Fruit fly (Drosophila melanogaster) whole organism, embryonic: ENCODE data around the gene Tcs6.

Experiments
- Aef1 ChIP-seq: fragments of 200-800 bp; sonication (Bioruptor generic); IDR thresholded peaks from 3 replicates; pipeline ENCODE4 v1.3.6; 2022; ENCODE audit warnings: missing biosample characterization, missing genetic modification characterization
- Blimp-1 ChIP-seq: fragments of 200-800 bp; sonication (Bioruptor generic); optimal IDR thresholded peaks from 3 replicates; lab custom pipeline; 2018; ENCODE audit warnings: missing biosample characterization, missing genetic modification characterization, mild to moderate bottlenecking, moderate library complexity, missing genetic modification reagents
- CG12659 ChIP-seq: fragments of 200-800 bp; sonication (Bioruptor generic); optimal IDR thresholded peaks from 3 replicates; lab custom pipeline; 2017; ENCODE audit warnings: mild to moderate bottlenecking, missing biosample characterization, missing genetic modification reagents, missing genetic modification characterization
- CG12942 ChIP-seq: fragments of 200-800 bp; sonication (Bioruptor generic); optimal IDR thresholded peaks from 3 replicates; lab custom pipeline; 2016; ENCODE audit warnings: missing biosample characterization, missing genetic modification characterization
- CG15696 ChIP-seq: fragments of 200-800 bp; sonication (Bioruptor generic); optimal IDR thresholded peaks from 2 replicates; lab custom pipeline; 2019; ENCODE audit warnings: missing biosample characterization, mild to moderate bottlenecking, missing genetic modification characterization, moderate library complexity
- CG1602 ChIP-seq: fragments of 200-800 bp; sonication (Bioruptor generic); optimal IDR thresholded peaks from 3 replicates; lab custom pipeline; 2016; ENCODE audit warnings: missing biosample characterization, missing genetic modification characterization
- CG16815 ChIP-seq: fragments of 200-800 bp; sonication (Bioruptor generic); optimal IDR thresholded peaks from 3 replicates; lab custom pipeline; 2017; ENCODE audit warnings: missing biosample characterization, mild to moderate bottlenecking, missing genetic modification characterization
- CG17328 ChIP-seq: fragments of 200-800 bp; sonication (Bioruptor generic); IDR thresholded peaks from 2 replicates; pipeline ENCODE4 v1.3.6; 2022; ENCODE audit warnings: missing biosample characterization, missing genetic modification characterization
- CG17361 ChIP-seq: fragments of 200-800 bp; sonication (Bioruptor generic); IDR thresholded peaks from 3 replicates; pipeline ENCODE4 v1.3.6; 2022; ENCODE audit warnings: missing biosample characterization, missing genetic modification characterization
- CG17385 ChIP-seq: fragments of 200-800 bp; sonication (Bioruptor generic); optimal IDR thresholded peaks from 3 replicates; lab custom pipeline; 2018; ENCODE audit warnings: missing biosample characterization, mild to moderate bottlenecking, missing genetic modification characterization
- CG17912 ChIP-seq: fragments of 200-800 bp; sonication (Bioruptor generic); optimal IDR thresholded peaks from 2 replicates; lab custom pipeline; 2018; ENCODE audit warnings: missing biosample characterization, mild to moderate bottlenecking, missing genetic modification characterization
- CG1832 ChIP-seq: fragments of 200-800 bp; sonication (Bioruptor generic); optimal IDR thresholded peaks from 2 replicates; lab custom pipeline; 2017; ENCODE audit warnings: missing biosample characterization, mild to moderate bottlenecking, missing genetic modification characterization, inconsistent platforms
- CG2199 ChIP-seq: fragments of 200-800 bp; sonication (Bioruptor generic); IDR thresholded peaks from 3 replicates; pipeline ENCODE4 v1.3.6; 2022; ENCODE audit warnings: missing biosample characterization, missing genetic modification characterization
- CG32532 ChIP-seq: fragments of 200-800 bp; sonication (Bioruptor generic); IDR thresholded peaks from 2 replicates; pipeline ENCODE4 v1.3.6; 2022; ENCODE audit warnings: missing biosample characterization, missing genetic modification characterization
- CG32767 ChIP-seq: fragments of 200-800 bp; sonication (Bioruptor generic); IDR thresholded peaks from 2 replicates; pipeline ENCODE4 v1.3.6; 2022; ENCODE audit warnings: missing biosample characterization, missing genetic modification characterization
- CG4424 ChIP-seq: fragments of 200-800 bp; sonication (Bioruptor generic); optimal IDR thresholded peaks from 3 replicates; lab custom pipeline; 2016; ENCODE audit warnings: missing biosample characterization, missing genetic modification characterization
- CG6254 ChIP-seq: fragments of 200-800 bp; sonication (Bioruptor generic); optimal IDR thresholded peaks from 3 replicates; lab custom pipeline; 2017; ENCODE audit warnings: mild to moderate bottlenecking, missing biosample characterization, missing genetic modification reagents, missing genetic modification characterization
- CG6272 ChIP-seq: fragments of 200-800 bp; sonication (Bioruptor generic); IDR thresholded peaks from 2 replicates; pipeline ENCODE4 v1.3.6; 2022; ENCODE audit warnings: missing biosample characterization, missing genetic modification characterization
- CG7928 ChIP-seq: fragments of 200-800 bp; sonication (Bioruptor generic); optimal IDR thresholded peaks from 2 replicates; lab custom pipeline; 2017; ENCODE audit warnings: missing biosample characterization, mild to moderate bottlenecking, missing genetic modification characterization
- CG8478 ChIP-seq: fragments of >200 bp; optimal IDR thresholded peaks from 2 replicates; lab custom pipeline; 2018
- CG9932 ChIP-seq: fragments of 200-800 bp; sonication (Bioruptor generic); IDR thresholded peaks from 2 replicates; pipeline ENCODE4 v1.3.6; 2022; ENCODE audit warnings: missing biosample characterization, missing genetic modification characterization
- D19A ChIP-seq: fragments of 200-800 bp; optimal IDR thresholded peaks from 3 replicates; lab custom pipeline; 2019; ENCODE audit warnings: missing biosample characterization, mild to moderate bottlenecking, missing genetic modification characterization, moderate library complexity
- E2f1 ChIP-seq: fragments of 200-800 bp; sonication (Bioruptor generic); IDR thresholded peaks from 2 replicates; pipeline ENCODE4 v1.3.6; 2022; ENCODE audit warnings: missing biosample characterization, missing genetic modification characterization
- Elba2 ChIP-seq: fragments of 200-800 bp; sonication (Bioruptor generic); optimal IDR thresholded peaks from 3 replicates; lab custom pipeline; 2016; ENCODE audit warnings: missing biosample characterization, missing genetic modification characterization
- H15 ChIP-seq: fragments of 200-800 bp; sonication (Bioruptor generic); IDR thresholded peaks from 3 replicates; pipeline ENCODE4 v1.3.6; 2022; ENCODE audit warnings: missing biosample characterization, missing genetic modification characterization
- HHEX ChIP-seq: fragments of 200-800 bp; sonication (Bioruptor generic); optimal IDR thresholded peaks from 3 replicates; lab custom pipeline; 2017; ENCODE audit warnings: missing biosample characterization, mild to moderate bottlenecking, missing genetic modification characterization, missing genetic modification reagents
- Hr3 ChIP-seq: fragments of 200-800 bp; sonication (Bioruptor generic); optimal IDR thresholded peaks from 3 replicates; lab custom pipeline; 2016; ENCODE audit warnings: missing biosample characterization, missing genetic modification characterization
- MTF-1 ChIP-seq: fragments of 200-800 bp; sonication (Bioruptor generic); optimal IDR thresholded peaks from 2 replicates; lab custom pipeline; 2018; ENCODE audit warnings: missing biosample characterization, mild to moderate bottlenecking, missing genetic modification characterization, borderline replicate concordance
- NK7.1 ChIP-seq: fragments of 200-800 bp; sonication (Bioruptor generic); optimal IDR thresholded peaks from 3 replicates; lab custom pipeline; 2016; ENCODE audit warnings: missing biosample characterization, missing genetic modification characterization
- Oli ChIP-seq: fragments of 200-800 bp; sonication (Bioruptor generic); optimal IDR thresholded peaks from 2 replicates; lab custom pipeline; 2018; ENCODE audit warnings: missing biosample characterization, mild to moderate bottlenecking, missing genetic modification characterization, moderate library complexity
- Sry-β ChIP-seq: fragments of 200-800 bp; sonication (Bioruptor generic); optimal IDR thresholded peaks from 2 replicates; lab custom pipeline; 2018; ENCODE audit warnings: missing biosample characterization, mild to moderate bottlenecking, missing genetic modification characterization, moderate library complexity
- Ssrp ChIP-seq: fragments of 200-800 bp; sonication (Bioruptor generic); optimal IDR thresholded peaks from 2 replicates; lab custom pipeline; 2018; ENCODE audit warnings: missing biosample characterization, mild to moderate bottlenecking, missing genetic modification characterization, moderate library complexity
- danr ChIP-seq: fragments of 200-800 bp; sonication (Bioruptor generic); IDR thresholded peaks from 2 replicates; pipeline ENCODE4 v1.3.6; 2022; ENCODE audit warnings: missing biosample characterization, missing genetic modification characterization
- dimm ChIP-seq: fragments of 200-800 bp; sonication (Bioruptor generic); IDR thresholded peaks from 2 replicates; pipeline ENCODE4 v1.3.6; 2022; ENCODE audit warnings: missing biosample characterization, missing genetic modification characterization
- dmrt99B ChIP-seq: fragments of 200-800 bp; sonication (Bioruptor generic); optimal IDR thresholded peaks from 2 replicates; lab custom pipeline; 2018; ENCODE audit warnings: missing biosample characterization, mild to moderate bottlenecking, missing genetic modification characterization, moderate library complexity
- esg ChIP-seq: fragments of 200-800 bp; sonication (Bioruptor generic); conservative IDR thresholded peaks from 2 replicates; pipeline ENCODE4 v1.3.6; 2022; ENCODE audit warnings: missing biosample characterization, missing genetic modification characterization
- eve ChIP-seq, 2 experiments: fragments of >200 bp; optimal IDR thresholded peaks; 2 replicates each; lab custom pipeline; 2017; ENCODE audit warnings: missing biosample characterization in 2 of 2, missing genetic modification characterization in 2 of 2
- gcm2 ChIP-seq: fragments of 200-800 bp; sonication (Bioruptor generic); optimal IDR thresholded peaks from 2 replicates; lab custom pipeline; 2016; ENCODE audit warnings: missing biosample characterization, missing genetic modification characterization
- grau ChIP-seq: fragments of 200-800 bp; optimal IDR thresholded peaks from 3 replicates; lab custom pipeline; 2019; ENCODE audit warnings: missing biosample characterization, mild to moderate bottlenecking, missing genetic modification characterization, moderate library complexity
- her ChIP-seq: fragments of 200-800 bp; sonication (Bioruptor generic); optimal IDR thresholded peaks from 2 replicates; lab custom pipeline; 2016; ENCODE audit warnings: missing biosample characterization, missing genetic modification characterization
- ind ChIP-seq: fragments of 200-800 bp; sonication (Bioruptor generic); optimal IDR thresholded peaks from 3 replicates; lab custom pipeline; 2016; ENCODE audit warnings: missing biosample characterization, missing genetic modification characterization
- kay ChIP-seq: fragments of 200-800 bp; sonication (Bioruptor generic); optimal IDR thresholded peaks from 2 replicates; lab custom pipeline; 2016; ENCODE audit warnings: missing biosample characterization, missing genetic modification characterization
- nom ChIP-seq: fragments of 200-800 bp; sonication (Bioruptor generic); optimal IDR thresholded peaks from 2 replicates; lab custom pipeline; 2017; ENCODE audit warnings: missing biosample characterization, missing genetic modification characterization, mild to moderate bottlenecking, moderate library complexity, missing genetic modification reagents
- row ChIP-seq: fragments of 200-800 bp; sonication (Bioruptor generic); IDR thresholded peaks from 3 replicates; pipeline ENCODE4 v1.3.6; 2022; ENCODE audit warnings: missing biosample characterization, missing genetic modification characterization
- sc ChIP-seq, 3 experiments: fragments of >200 bp in 2 of 3; fragments of 200-800 bp in 1 of 3; sonication (Bioruptor generic) in 1 of 3; optimal IDR thresholded peaks; 2 replicates in 2 of 3; 3 replicates in 1 of 3; lab custom pipeline; 2017; ENCODE audit warnings: mild to moderate bottlenecking in 1 of 3, missing biosample characterization in 1 of 3, missing genetic modification characterization in 1 of 3, missing genetic modification reagents in 1 of 3
- tap ChIP-seq: fragments of 200-800 bp; optimal IDR thresholded peaks from 3 replicates; lab custom pipeline; 2019; ENCODE audit warnings: missing biosample characterization, mild to moderate bottlenecking, missing genetic modification characterization, moderate library complexity
- ttk ChIP-seq: fragments of 200-800 bp; sonication (Bioruptor generic); IDR thresholded peaks from 2 replicates; pipeline ENCODE4 v2.1.2; 2022; ENCODE audit warnings: missing biosample characterization, missing genetic modification characterization
- vvl ChIP-seq: fragments of 200-800 bp; sonication (Bioruptor generic); IDR thresholded peaks from 2 replicates; pipeline ENCODE4 v1.3.6; 2022; ENCODE audit warnings: missing biosample characterization, missing genetic modification characterization
- wdn ChIP-seq: fragments of 200-800 bp; sonication (Bioruptor generic); IDR thresholded peaks from 2 replicates; pipeline ENCODE4 v1.3.6; 2022; ENCODE audit warnings: missing biosample characterization, missing genetic modification characterization

Gene Tcs6

dm6 chr3R:26098502-26099210 lies 40.6 kb upstream of the Tcs6 start, which contains the start of gene dysf (continued):
- TF ChIP-seq CG17385 (GFP tag; lab: Kevin White, UChicago) (peak; percentile 64), CG2199 (GFP tag; lab: Robert Waterston, UW) (no peak), Aef1 (GFP tag; lab: Robert Waterston, UW) (peak; percentile 27; the same call in 1 of the 3 replicates), dmrt99B (tag; lab: Kevin White, UChicago) (peak; percentile 79), vvl (peak; percentile 48; the same call in 1 of the 2 replicates), wdn (GFP tag; lab: Robert Waterston, UW) (no peak), grau (tag; lab: Kevin White, UChicago) (peak; percentile 83), ind (GFP tag; lab: Kevin White, UChicago) (peak; percentile 20), CG32767 (GFP tag; lab: Robert Waterston, UW) (peak; percentile 22; the same call in 1 of the 2 replicates), nom (GFP tag; lab: Kevin White, UChicago) (peak; percentile 67), her (no peak), CG32532 (GFP tag; lab: Robert Waterston, UW) (peak; percentile 56), CG15696 (tag; lab: Kevin White, UChicago) (peak; percentile 86), CG16815 (peak; percentile 46), CG17361 (GFP tag; lab: Robert Waterston, UW) (peak; percentile 94), Sry-β (GFP tag; lab: Kevin White, UChicago) (peak; percentile 9), E2f1 (GFP tag; lab: Robert Waterston, UW) (0 out of 2 replicates have a peak, but pooled peaks have one; percentile 43), Elba2 (GFP tag; lab: Kevin White, UChicago) (no peak), CG17328 (GFP tag; lab: Robert Waterston, UW) (peak; percentile 40; the same call in 1 of the 2 replicates), D19A (tag; lab: Kevin White, UChicago) (peak; percentile 75), danr (peak; percentile 40; the same call in 1 of the 2 replicates), CG7928 (no peak), NK7.1 (GFP tag; lab: Kevin White, UChicago) (no peak), gcm2 (GFP tag; lab: Kevin White, UChicago) (no peak), eve (GFP tag; optimal IDR thresholded peaks at IDR 0.05; lab: Kevin White, UChicago) (no peak), CG1602 (GFP tag; lab: Kevin White, UChicago) (peak; percentile 60), Oli (tag; lab: Kevin White, UChicago) (peak; percentile 76), CG12659 (peak; percentile 72), ttk (GFP tag; lab: Robert Waterston, UW) (peak; percentile 67), H15 (GFP tag; lab: Robert Waterston, UW) (0 out of 3 replicates have a peak, but pooled peaks have one; percentile 32), CG8478 (lab: Kevin White, UChicago) (no peak), CG1832 (GFP tag; lab: Kevin White, UChicago) (no peak), Ssrp (peak; percentile 76), CG4424 (peak; percentile 58), Hr3 (GFP tag; lab: Kevin White, UChicago) (peak; percentile 77), CG9932 (GFP tag; lab: Robert Waterston, UW) (peak; percentile 46), MTF-1 (GFP tag; lab: Kevin White, UChicago) (no peak), CG6254 (GFP tag; lab: Kevin White, UChicago) (peak; percentile 34), tap (peak; percentile 35), kay (no peak), Blimp-1 (peak; percentile 71), esg (GFP tag; lab: Robert Waterston, UW) (0 out of 2 replicates have a peak, but pooled peaks have one; percentile 8), HHEX (GFP tag; lab: Kevin White, UChicago) (peak; percentile 54), dimm (no peak), sc (optimal IDR thresholded peaks at IDR 0.05; lab: Kevin White, UChicago) (no peak), sc (GFP tag; optimal IDR thresholded peaks at IDR 0.05; lab: Kevin White, UChicago) (peak; percentile 63), row (GFP tag; lab: Robert Waterston, UW) (peak; percentile 68; the same call in 2 of the 3 replicates), CG12942 (GFP tag; lab: Kevin White, UChicago) (peak; percentile 40), CG6272 (GFP tag; lab: Robert Waterston, UW) (no peak), CG17912 (GFP tag; lab: Kevin White, UChicago) (no peak)
